Worm (Caenorhabditis elegans): ENCODE results near the gene lonp-2.

DNA sequence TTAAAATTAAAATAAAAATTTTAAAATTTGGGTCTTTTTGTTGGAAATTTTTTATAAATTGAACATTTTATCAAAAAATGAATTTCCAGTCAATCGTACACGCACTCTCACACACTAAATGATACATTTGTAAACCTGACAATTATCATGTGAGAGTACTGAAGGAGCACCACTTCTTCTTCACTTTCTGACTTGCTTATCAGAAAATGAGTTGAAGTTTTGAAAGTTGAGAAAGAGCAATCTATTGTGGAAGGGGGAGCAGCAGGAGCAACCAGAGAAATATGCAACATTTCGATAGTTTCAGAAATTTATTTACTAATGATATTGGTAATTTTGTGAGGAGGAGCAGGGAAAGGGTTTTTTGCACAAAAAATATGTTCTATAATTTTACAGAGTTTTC lies 30.7 kb downstream of the lonp-2 start:
- TF ChIP-seq elt-3 (tag; optimal IDR thresholded peaks at IDR 0.05) (no peak), lin-39 (tag; optimal IDR thresholded peaks at IDR 0.05) (no peak), mef-2 (tag; optimal IDR thresholded peaks at IDR 0.05) (no peak), nhr-237 (tag; optimal IDR thresholded peaks at IDR 0.05) (no peak), nhr-71 (tag; optimal IDR thresholded peaks at IDR 0.05) (no peak), elt-2 (tag; optimal IDR thresholded peaks at IDR 0.05) (peak; percentile 25), swsn-7 (tag; optimal IDR thresholded peaks at IDR 0.05) (no peak), nhr-77 (tag; optimal IDR thresholded peaks at IDR 0.05) (no peak), ces-1 (GFP tag; optimal IDR thresholded peaks at IDR 0.05) (no peak), lin-35 (GFP tag; optimal IDR thresholded peaks at IDR 0.05) (peak in 1 of 2 experiments; percentile 18), ztf-4 (tag; optimal IDR thresholded peaks at IDR 0.05) (no peak), pag-3 (tag; optimal IDR thresholded peaks at IDR 0.05; ENCODE audit: borderline replicate concordance, insufficient read depth) (no peak)
